Worm (Caenorhabditis elegans): ENCODE results near the gene ceh-32.

The ceh-32 gene

DNA sequence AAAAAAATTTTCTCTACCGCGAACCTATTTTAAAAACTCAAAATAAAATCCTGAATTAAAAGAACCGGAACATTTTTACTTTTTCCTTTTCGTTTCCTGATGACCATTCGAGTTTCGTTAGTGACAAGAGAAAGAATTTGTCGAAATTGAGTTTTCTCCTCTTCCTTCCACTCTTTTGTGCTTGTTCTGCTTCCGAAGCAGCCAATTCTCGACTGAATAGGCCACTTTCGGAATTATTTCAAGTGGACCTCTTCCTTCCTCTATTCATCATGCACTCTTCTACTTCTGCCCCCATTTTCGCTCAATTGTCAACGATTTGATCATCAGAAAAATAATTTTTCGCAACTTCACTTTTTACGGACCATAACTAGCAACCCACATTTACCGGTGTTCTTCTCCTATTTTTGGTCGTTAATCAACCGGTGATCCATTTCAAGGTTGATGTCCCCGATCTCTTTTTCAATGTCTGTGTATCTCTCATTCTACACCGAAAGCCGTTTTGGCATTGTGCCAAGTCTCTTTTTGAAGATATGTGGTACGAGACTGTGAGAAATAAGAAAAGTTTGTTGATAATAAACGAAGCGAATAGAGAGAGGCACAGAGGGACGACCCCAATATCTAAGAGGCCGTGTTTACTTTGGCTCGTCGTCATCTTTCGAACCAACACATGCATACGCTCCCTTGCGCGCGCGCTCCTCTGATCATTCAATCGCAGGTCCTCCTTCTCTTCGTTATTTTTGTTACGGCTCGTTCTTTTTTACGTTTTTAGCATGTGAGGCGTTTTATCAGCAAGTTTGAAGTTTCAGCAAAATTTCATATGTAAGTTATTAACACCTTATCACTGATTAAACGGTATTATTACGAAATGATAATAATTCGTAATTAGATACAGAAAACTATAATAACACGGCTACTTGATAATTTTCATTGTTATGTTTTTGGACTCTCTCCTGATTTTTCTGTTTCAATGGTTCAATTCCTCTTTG, 30.3 kb downstream of the ceh-32 start (continued):
- TF ChIP-seq snpc-1.2 (GFP tag; IDR thresholded peaks at IDR 0.05) (no peak), nhr-102 (tag; optimal IDR thresholded peaks at IDR 0.05) (no peak), nhr-41 (GFP tag; IDR thresholded peaks at IDR 0.05) (no peak), sdz-12 (GFP tag; optimal IDR thresholded peaks at IDR 0.05) (no peak), fkh-10 (GFP tag; optimal IDR thresholded peaks at IDR 0.05) (peak; percentile 78), ZK546.5 (tag; optimal IDR thresholded peaks at IDR 0.05) (no peak), hlh-11 (tag; optimal IDR thresholded peaks at IDR 0.05) (peak; percentile 49), lin-1 (GFP tag; IDR thresholded peaks at IDR 0.05) (no peak), lir-3 (tag; optimal IDR thresholded peaks at IDR 0.05) (no peak), lin-38 (GFP tag; IDR thresholded peaks at IDR 0.05) (no peak), mdt-29 (GFP tag; IDR thresholded peaks at IDR 0.05) (no peak), unc-62 (GFP tag; optimal IDR thresholded peaks at IDR 0.05 in 1 of 2) (peak in 1 of 2 experiments; percentile 69), unc-62 (tag; optimal IDR thresholded peaks at IDR 0.05) (no peak), tag-97 (GFP tag; IDR thresholded peaks at IDR 0.05) (no peak), aha-1 (tag) (no peak), arid-1 (GFP tag; conservative IDR thresholded peaks at IDR 0.05) (no peak), T26A8.4 (GFP tag; IDR thresholded peaks at IDR 0.05) (no peak), ctbp-1 (GFP tag; IDR thresholded peaks at IDR 0.05) (0 out of 2 replicates have a peak, but pooled peaks have one; percentile 22), pqm-1 (tag; optimal IDR thresholded peaks at IDR 0.05) (peak; percentile 42)

DNA sequence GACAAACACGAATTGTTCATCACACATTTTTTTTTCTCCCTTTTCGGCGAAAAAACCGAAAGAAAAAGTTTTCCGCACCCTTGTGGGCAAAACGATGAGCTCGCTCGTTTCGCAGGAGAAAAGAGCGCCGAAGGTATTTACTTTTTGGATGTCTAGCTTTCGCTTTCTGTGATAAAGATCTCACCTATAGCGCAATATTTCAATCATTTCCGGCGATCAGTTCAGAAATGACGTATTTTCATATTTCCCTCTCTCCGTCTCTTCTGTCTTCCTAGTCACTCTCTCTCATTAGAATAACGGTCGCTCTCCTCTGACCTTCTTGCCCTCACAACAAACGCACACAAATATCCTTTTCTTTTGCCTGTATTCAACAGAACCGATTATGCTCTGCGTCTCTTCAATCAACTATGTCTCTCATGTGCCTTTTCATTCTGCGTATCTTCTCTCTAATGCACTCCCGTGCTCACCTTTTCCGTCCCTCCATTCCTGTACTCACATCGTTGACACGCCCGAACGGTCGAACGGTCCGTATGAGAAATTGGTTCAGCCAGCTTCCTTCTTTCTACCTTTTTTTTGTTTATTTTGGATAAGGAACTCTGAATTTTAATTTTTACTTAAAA, 31.3 kb downstream of the ceh-32 start:
- TF ChIP-seq F26F4.8 (GFP tag; conservative IDR thresholded peaks at IDR 0.05) (no peak), hlh-11 (tag; optimal IDR thresholded peaks at IDR 0.05) (peak; percentile 31), nhr-28 (tag; optimal IDR thresholded peaks at IDR 0.05) (peak; percentile 32), lin-13 (GFP tag; optimal IDR thresholded peaks at IDR 0.05) (no peak), nhr-6 (tag; optimal IDR thresholded peaks at IDR 0.05) (peak; percentile 35), aha-1 (tag) (peak; percentile 77)

DNA sequence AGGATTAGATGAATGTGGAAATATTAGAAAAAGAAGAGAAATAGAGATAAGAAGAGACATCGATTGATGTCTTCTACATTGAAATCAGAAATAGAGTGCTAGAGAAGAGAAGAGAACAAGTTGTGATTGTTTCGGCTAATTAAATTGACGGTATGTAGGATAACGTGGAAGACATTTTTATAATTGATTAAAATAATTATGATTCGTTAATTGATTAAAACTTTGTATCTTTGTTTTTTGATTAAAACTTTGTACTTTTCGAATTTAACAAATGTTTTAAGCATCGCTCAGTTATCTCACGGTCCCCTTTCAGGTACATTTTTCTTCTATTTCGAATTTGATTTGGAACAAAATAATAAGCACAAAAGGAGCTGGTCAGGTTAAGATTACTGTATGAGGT, 32.7 kb downstream of the ceh-32 start, which contains the start of gene lgc-44:
TSS of gene lgc-44 (minus strand) at position 101 of the 400 bp plus-strand sequence.
- TF ChIP-seq madf-5 (GFP tag; IDR thresholded peaks at IDR 0.05) (no peak), nhr-76 (tag; optimal IDR thresholded peaks at IDR 0.05) (no peak), F44E2.7 (GFP tag; IDR thresholded peaks at IDR 0.05) (no peak), nhr-42 (GFP tag; IDR thresholded peaks at IDR 0.05) (no peak), F49E8.2 (tag; optimal IDR thresholded peaks at IDR 0.05; ENCODE audit: borderline replicate concordance) (no peak), nhr-41 (GFP tag; IDR thresholded peaks at IDR 0.05) (no peak), lin-39 (tag; optimal IDR thresholded peaks at IDR 0.05) (no peak), saeg-2 (GFP tag; IDR thresholded peaks at IDR 0.05) (no peak), egl-43 (GFP tag; IDR thresholded peaks at IDR 0.05) (no peak), F10B5.3 (tag; optimal IDR thresholded peaks at IDR 0.05) (no peak), ceh-82 (tag; optimal IDR thresholded peaks at IDR 0.05) (no peak), dmd-9 (GFP tag; IDR thresholded peaks at IDR 0.05) (no peak), ama-1 (optimal IDR thresholded peaks at IDR 0.05) (no peak)

DNA sequence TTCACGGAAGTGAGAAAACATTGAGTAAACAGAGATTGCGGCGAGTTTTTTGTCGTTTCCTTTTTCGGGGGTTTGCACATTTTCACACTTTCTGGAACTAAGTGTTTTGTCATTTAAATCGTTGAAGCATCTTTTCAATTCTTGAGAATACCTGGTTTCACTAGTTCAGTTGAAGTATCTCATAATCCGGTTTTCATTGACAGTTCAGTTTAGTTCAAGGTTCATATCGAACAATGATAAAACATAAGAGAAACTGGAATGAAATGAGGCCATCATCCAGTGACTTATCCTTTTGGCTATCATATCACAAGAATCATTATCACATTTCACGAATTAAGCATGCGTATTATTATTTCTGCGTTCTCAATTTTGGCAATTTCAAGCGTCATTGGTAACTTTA, 38.0 kb downstream of the ceh-32 start, which contains the start of gene F46F3.3:
TSS of gene F46F3.3 (plus strand) at position 301 of the 400 bp plus-strand sequence.
- TF ChIP-seq Y105C5A.15 (GFP tag; IDR thresholded peaks at IDR 0.05) (no peak), unc-62 (GFP tag; optimal IDR thresholded peaks at IDR 0.05 in 1 of 2) (peak in 1 of 2 experiments; percentile 17), unc-62 (tag; optimal IDR thresholded peaks at IDR 0.05) (no peak), ZK546.5 (tag; optimal IDR thresholded peaks at IDR 0.05) (no peak), F10B5.3 (tag; optimal IDR thresholded peaks at IDR 0.05) (no peak), zfp-2 (tag; optimal IDR thresholded peaks at IDR 0.05) (no peak), hmg-1.1 (GFP tag; IDR thresholded peaks at IDR 0.05) (no peak), lin-29 (GFP tag; IDR thresholded peaks at IDR 0.05) (no peak)

Data from whole organism, L4 larva.